Worm (Caenorhabditis elegans): ENCODE results near the gene scl-9.

DNA sequence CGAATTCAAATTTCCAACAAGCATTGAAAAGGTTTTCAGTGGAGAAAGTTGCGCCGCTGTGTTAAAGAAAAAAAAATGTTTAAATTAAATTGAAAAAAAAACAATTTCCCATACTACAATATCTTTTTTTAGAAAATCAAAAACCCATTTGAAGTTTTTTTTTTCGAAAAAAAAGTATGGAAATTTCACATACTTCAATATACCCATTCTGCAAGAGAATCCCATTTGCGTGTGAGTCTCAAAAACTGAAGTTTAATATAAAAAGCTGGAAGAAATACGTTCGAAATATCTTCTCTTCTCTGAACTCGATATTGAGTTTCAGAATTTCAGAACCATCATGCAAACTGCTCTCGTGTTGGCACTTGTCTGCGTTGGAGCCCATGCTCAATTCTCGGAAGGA lies 23.2 kb downstream of the scl-9 start, which contains the start of gene scl-7:
- TF ChIP-seq sptf-1 (tag; optimal IDR thresholded peaks at IDR 0.05): no peak
- no peak for TF ChIP-seq lin-15B (tag; optimal IDR thresholded peaks at IDR 0.05)
- TF ChIP-seq tlp-1 (tag; optimal IDR thresholded peaks at IDR 0.05): no peak
- no peak for TF ChIP-seq egl-27 (tag; optimal IDR thresholded peaks at IDR 0.05)
- no peak for TF ChIP-seq ztf-11 (tag; optimal IDR thresholded peaks at IDR 0.05)
- TF ChIP-seq elt-3 (tag; optimal IDR thresholded peaks at IDR 0.05): no peak
- no peak for TF ChIP-seq ztf-4 (tag; optimal IDR thresholded peaks at IDR 0.05)
- TF ChIP-seq mep-1 (tag; optimal IDR thresholded peaks at IDR 0.05): no peak
- no peak for TF ChIP-seq fos-1 (tag; optimal IDR thresholded peaks at IDR 0.05)
- no peak for TF ChIP-seq fkh-4 (tag; optimal IDR thresholded peaks at IDR 0.05; ENCODE audit: borderline replicate concordance)

All from whole organism, L1 larva.